Worm (Caenorhabditis elegans) whole organism, late embryonic: ENCODE results near the gene fbxc-47.

ENCODE experiments used
- C08G9.2 ChIP-seq: sonication (generic microtip); optimal IDR thresholded peaks from 2 replicates; lab custom pipeline; 2016; ENCODE audit warnings: mild to moderate bottlenecking, missing genetic modification characterization, moderate library complexity, missing compliant biosample characterization
- nfya-1 ChIP-seq: sonication (generic microtip); optimal IDR thresholded peaks from 2 replicates; lab custom pipeline; 2017; ENCODE audit warnings: missing genetic modification characterization, mild to moderate bottlenecking, missing compliant biosample characterization, antibody characterized with exemption, moderate library complexity
- pat-9 ChIP-seq: fragments of 200-800 bp; sonication (Bioruptor generic); optimal IDR thresholded peaks from 2 replicates; lab custom pipeline; 2018; ENCODE audit warnings: mild to moderate bottlenecking, missing genetic modification characterization, moderate library complexity, missing compliant biosample characterization
- pha-4 ChIP-seq: fragments of 150-350 bp; optimal IDR thresholded peaks from 2 replicates; lab custom pipeline; 2018; ENCODE audit warnings: missing biosample characterization, missing genetic modification reagents, missing genetic modification characterization
- pros-1 ChIP-seq: fragments of 150-350 bp; optimal IDR thresholded peaks from 2 replicates; lab custom pipeline; 2014; ENCODE audit warnings: missing biosample characterization, missing genetic modification reagents, missing genetic modification characterization
- rnt-1 ChIP-seq: sonication (generic microtip); optimal IDR thresholded peaks from 2 replicates; lab custom pipeline; 2016; ENCODE audit warnings: missing genetic modification characterization, missing compliant biosample characterization
- unc-86 ChIP-seq: sonication (generic microtip); optimal IDR thresholded peaks from 2 replicates; lab custom pipeline; 2016; ENCODE audit warnings: missing genetic modification characterization, missing compliant biosample characterization

- TF ChIP-seq rnt-1 (tag; lab: Kevin White, UChicago) (no peak), nfya-1 (no peak), C08G9.2 (tag; lab: Kevin White, UChicago) (no peak), unc-86 (tag; lab: Kevin White, UChicago) (no peak), pros-1 (tag; lab: Kevin White, UChicago) (no peak), pat-9 (tag; lab: Kevin White, UChicago) (no peak), pha-4 (tag; lab: Kevin White, UChicago) (no peak)
Observed at ce11 chrIV:3767749-3768148, 37.6 kb upstream of the fbxc-47 start.
